Worm (Caenorhabditis elegans) whole organism, midembryonic: ENCODE data around the gene C47A4.5.

Source experiments
- klf-2 ChIP-seq: fragments of 200-800 bp; sonication (Bioruptor generic); conservative IDR thresholded peaks from 2 replicates; pipeline ENCODE4 v1.3.6; 2022; ENCODE audit warnings: missing genetic modification reagents, missing genetic modification characterization, missing compliant biosample characterization
- med-1 ChIP-seq: sonication (generic microtip); optimal IDR thresholded peaks from 2 replicates; lab custom pipeline; 2017; ENCODE audit warnings: missing genetic modification characterization, mild to moderate bottlenecking, missing compliant biosample characterization, antibody characterized with exemption, missing genetic modification reagents; ENCODE audit not compliant: insufficient read depth
- ref-1 ChIP-seq: fragments of 200-800 bp; sonication (Bioruptor generic); conservative IDR thresholded peaks from 2 replicates; pipeline ENCODE4 v1.3.6; 2022; ENCODE audit warnings: missing genetic modification reagents, missing genetic modification characterization, missing compliant biosample characterization
- tab-1 ChIP-seq: fragments of 200-800 bp; sonication (Bioruptor generic); IDR thresholded peaks from 2 replicates; pipeline ENCODE4 v1.3.6; 2022; ENCODE audit warnings: missing genetic modification characterization, missing compliant biosample characterization
- ztf-23 ChIP-seq: fragments of 200-800 bp; sonication (Bioruptor generic); IDR thresholded peaks from 2 replicates; pipeline ENCODE4 v1.3.6; 2022; ENCODE audit warnings: missing genetic modification reagents, missing genetic modification characterization, missing compliant biosample characterization

DNA sequence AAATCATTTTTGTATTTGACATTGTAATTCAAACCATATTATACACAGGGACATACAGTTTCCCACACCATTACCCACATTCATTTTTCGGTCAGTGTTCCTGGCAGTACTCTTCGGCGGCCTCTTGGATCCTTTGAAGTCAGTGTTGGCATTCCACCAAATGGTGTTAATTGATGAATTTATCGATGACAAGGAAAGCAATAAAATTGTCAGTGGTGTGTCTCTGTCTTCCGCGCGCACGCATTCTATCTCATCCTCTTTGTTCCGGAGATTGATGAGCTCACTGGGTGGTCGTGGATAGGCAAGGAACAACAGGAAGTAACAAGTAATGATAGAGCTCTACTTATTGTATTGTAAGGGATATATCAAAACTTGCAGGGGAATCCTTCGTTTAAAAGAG, 35.1 kb upstream of the C47A4.5 start:
- no peak for TF ChIP-seq klf-2 (GFP tag; lab: Robert Waterston, UW)
- no peak for TF ChIP-seq med-1 (GFP tag; lab: Kevin White, UChicago)
- no peak for TF ChIP-seq ztf-23
- TF ChIP-seq ref-1 (GFP tag; lab: Robert Waterston, UW): no peak
- TF ChIP-seq tab-1 (GFP tag; lab: Robert Waterston, UW): no peak
